Worm (Caenorhabditis elegans): ENCODE data around the gene C14A4.8.

The C14A4.8 gene

DNA sequence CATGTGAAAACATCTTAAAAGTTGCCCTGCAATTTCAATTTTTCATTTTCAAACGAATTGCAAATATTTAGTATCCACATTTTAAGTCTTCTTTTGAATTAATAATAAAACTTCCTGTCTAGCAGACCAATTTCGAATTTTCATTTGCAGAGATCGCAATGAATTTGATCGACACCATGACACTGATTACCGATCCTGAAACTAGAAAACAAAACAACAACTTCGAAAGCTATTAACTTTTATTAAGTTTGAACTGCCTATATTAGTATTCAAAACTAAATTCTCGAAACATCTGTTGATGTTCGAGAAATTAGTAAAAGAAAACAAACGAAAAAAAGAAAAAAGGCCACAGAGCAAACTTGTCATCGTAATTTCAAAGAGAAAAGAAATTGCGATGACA lies 23.8 kb downstream of the C14A4.8 start:
- TF ChIP-seq nhr-23 (tag; optimal IDR thresholded peaks at IDR 0.05), result no peak
- TF ChIP-seq ceh-28 (tag; optimal IDR thresholded peaks at IDR 0.05), result no peak
- no peak for TF ChIP-seq ztf-4 (tag; optimal IDR thresholded peaks at IDR 0.05)
- no peak for TF ChIP-seq jun-1 (tag; optimal IDR thresholded peaks at IDR 0.05)
- TF ChIP-seq nhr-67 (tag; optimal IDR thresholded peaks at IDR 0.05), result no peak
- no peak for TF ChIP-seq ceh-9 (tag; optimal IDR thresholded peaks at IDR 0.05)
- TF ChIP-seq elt-2 (tag; optimal IDR thresholded peaks at IDR 0.05), result no peak
- no peak for TF ChIP-seq nhr-12 (tag; optimal IDR thresholded peaks at IDR 0.05)
- no peak for TF ChIP-seq elt-1 (tag; optimal IDR thresholded peaks at IDR 0.05)
- no peak for TF ChIP-seq unc-62 (GFP tag; optimal IDR thresholded peaks at IDR 0.05)
- no peak for TF ChIP-seq nhr-77 (tag; optimal IDR thresholded peaks at IDR 0.05)
- TF ChIP-seq daf-12 (tag; optimal IDR thresholded peaks at IDR 0.05), result no peak
- no peak for TF ChIP-seq fos-1 (tag; optimal IDR thresholded peaks at IDR 0.05)
- TF ChIP-seq ceh-16 (tag; optimal IDR thresholded peaks at IDR 0.05), result no peak
- TF ChIP-seq unc-39 (tag; optimal IDR thresholded peaks at IDR 0.05), result no peak
- no peak for TF ChIP-seq sea-2 (GFP tag; optimal IDR thresholded peaks at IDR 0.05)
- no peak for TF ChIP-seq R02D3.7 (tag; optimal IDR thresholded peaks at IDR 0.05)
- no peak for TF ChIP-seq ZK546.5 (tag; optimal IDR thresholded peaks at IDR 0.05)
- TF ChIP-seq nhr-43 (tag; optimal IDR thresholded peaks at IDR 0.05; ENCODE audit: poor library complexity, severe bottlenecking), result no peak

DNA sequence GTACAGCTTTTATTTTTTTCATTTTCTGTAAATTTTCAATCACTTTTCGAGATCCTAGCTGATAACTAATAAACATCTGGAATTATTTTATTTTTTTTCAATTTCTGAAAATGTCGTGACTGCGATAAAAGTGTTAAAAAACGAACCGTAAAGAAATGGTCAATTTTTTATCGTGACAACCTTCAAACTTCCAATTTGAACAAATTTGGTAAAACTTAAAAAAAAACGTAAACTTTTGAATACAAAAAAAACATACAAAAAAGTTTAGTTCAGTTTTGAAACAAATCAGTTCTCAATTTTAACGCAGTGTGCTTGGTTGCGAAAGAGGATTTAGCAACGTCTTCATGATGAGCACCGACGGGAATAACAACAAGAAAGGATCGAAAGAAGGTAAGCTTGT lies 26.0 kb downstream of the C14A4.8 start, which contains the start of gene C06A1.3:
Gene C06A1.3, plus strand, starts transcription at position 301 of the 400 bp plus-strand sequence.
- TF ChIP-seq jun-1 (tag; optimal IDR thresholded peaks at IDR 0.05), result no peak
- no peak for TF ChIP-seq nhr-43 (tag; optimal IDR thresholded peaks at IDR 0.05; ENCODE audit: poor library complexity, severe bottlenecking)
- no peak for TF ChIP-seq nhr-11 (tag; optimal IDR thresholded peaks at IDR 0.05)
- TF ChIP-seq nhr-28 (tag; optimal IDR thresholded peaks at IDR 0.05), result no peak
- no peak for TF ChIP-seq elt-1 (tag; optimal IDR thresholded peaks at IDR 0.05)
- TF ChIP-seq elt-3 (tag; optimal IDR thresholded peaks at IDR 0.05), result no peak
- no peak for TF ChIP-seq pha-4 (tag; optimal IDR thresholded peaks at IDR 0.05)
- no peak for TF ChIP-seq egl-5 (tag; optimal IDR thresholded peaks at IDR 0.05)
- no peak for TF ChIP-seq ztf-11 (tag; optimal IDR thresholded peaks at IDR 0.05)
- no peak for TF ChIP-seq fkh-10 (GFP tag; optimal IDR thresholded peaks at IDR 0.05)
- TF ChIP-seq ztf-4 (tag; optimal IDR thresholded peaks at IDR 0.05), result no peak
- TF ChIP-seq egl-27 (tag; optimal IDR thresholded peaks at IDR 0.05), result no peak
- TF ChIP-seq elt-2 (tag; optimal IDR thresholded peaks at IDR 0.05), result no peak
- TF ChIP-seq nfya-1 (tag; optimal IDR thresholded peaks at IDR 0.05; ENCODE audit: insufficient read depth), result no peak
- TF ChIP-seq aly-2 (tag; optimal IDR thresholded peaks at IDR 0.05), result no peak
- TF ChIP-seq mdl-1 (tag; optimal IDR thresholded peaks at IDR 0.05), result no peak
- TF ChIP-seq snpc-4 (tag; optimal IDR thresholded peaks at IDR 0.05), result no peak

DNA sequence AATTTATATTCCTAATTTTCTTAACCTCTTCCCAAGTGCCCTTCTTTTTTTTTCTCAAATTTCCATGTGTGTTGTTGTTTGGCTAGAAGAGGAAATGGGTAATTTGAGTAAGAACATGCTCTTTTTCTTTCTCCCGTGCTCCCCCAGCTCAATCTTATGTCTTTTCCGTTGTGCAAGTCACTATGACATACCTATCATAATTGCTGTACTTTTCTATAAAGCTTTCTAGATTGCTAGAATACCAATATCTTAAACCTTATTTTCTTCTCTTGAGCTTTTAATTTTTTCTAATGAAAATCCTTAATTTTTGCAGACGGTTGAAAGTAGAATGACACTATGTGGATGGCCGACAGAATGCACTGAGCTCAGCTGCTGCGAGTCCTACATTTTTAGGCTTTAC lies 27.6 kb downstream of the C14A4.8 start, which contains the start of gene txt-13:
Gene txt-13, plus strand, starts transcription at position 301 of the 400 bp plus-strand sequence.
- TF ChIP-seq nhr-11 (tag; optimal IDR thresholded peaks at IDR 0.05) (no peak), hmg-11 (tag; optimal IDR thresholded peaks at IDR 0.05) (no peak), ZK546.5 (tag; optimal IDR thresholded peaks at IDR 0.05) (no peak), nhr-25 (tag; optimal IDR thresholded peaks at IDR 0.05) (no peak), nhr-237 (tag; optimal IDR thresholded peaks at IDR 0.05) (no peak), elt-2 (tag; optimal IDR thresholded peaks at IDR 0.05) (no peak), sea-2 (GFP tag; optimal IDR thresholded peaks at IDR 0.05) (no peak), lsy-12 (tag; optimal IDR thresholded peaks at IDR 0.05) (no peak), lin-39 (tag; optimal IDR thresholded peaks at IDR 0.05) (no peak), nhr-23 (tag; optimal IDR thresholded peaks at IDR 0.05) (no peak), aly-2 (tag; optimal IDR thresholded peaks at IDR 0.05) (no peak), fkh-2 (tag; optimal IDR thresholded peaks at IDR 0.05) (no peak), ztf-11 (tag; optimal IDR thresholded peaks at IDR 0.05) (no peak), snpc-4 (tag; optimal IDR thresholded peaks at IDR 0.05) (no peak), nhr-67 (tag; optimal IDR thresholded peaks at IDR 0.05) (no peak), jun-1 (tag; optimal IDR thresholded peaks at IDR 0.05) (no peak), egl-27 (tag; optimal IDR thresholded peaks at IDR 0.05) (no peak), pha-4 (tag; optimal IDR thresholded peaks at IDR 0.05) (no peak)

- TF ChIP-seq nhr-11 (tag; optimal IDR thresholded peaks at IDR 0.05) (peak; percentile 49), fos-1 (tag; optimal IDR thresholded peaks at IDR 0.05) (no peak), nfya-1 (tag; optimal IDR thresholded peaks at IDR 0.05; ENCODE audit: insufficient read depth) (peak; percentile 18)
These were observed 28.4 kb downstream of the C14A4.8 start for ce11 chrII:10569498-10569897.
